Fruit fly (Drosophila melanogaster): ENCODE results near the gene AMPdeam.

DNA sequence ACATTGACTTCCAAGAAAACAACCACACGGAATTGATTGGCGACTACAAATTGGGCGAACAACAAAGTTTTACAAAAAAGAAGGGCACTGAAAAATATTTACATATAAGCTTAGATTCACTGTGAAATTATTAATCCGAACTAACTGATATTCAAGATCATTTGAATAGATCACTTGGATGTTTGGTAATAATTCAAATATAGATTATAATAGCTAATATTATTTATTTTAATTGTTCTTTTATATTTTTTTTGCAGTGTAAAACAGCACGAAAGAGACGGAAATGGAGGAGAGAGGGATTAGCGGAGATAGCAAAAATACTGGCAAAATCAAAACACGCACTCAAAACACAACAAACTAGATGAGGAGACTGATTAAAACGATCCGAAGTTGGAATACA lies 7.4 kb downstream of the AMPdeam start:
- TF ChIP-seq EcR (GFP tag; optimal IDR thresholded peaks at IDR 0.05) = no peak
- no peak for TF ChIP-seq Pif1A (GFP tag; optimal IDR thresholded peaks at IDR 0.05)
- peak; percentile 52; the same call in 1 of the 2 replicates for TF ChIP-seq CG32121 (GFP tag; IDR thresholded peaks at IDR 0.05)
- TF ChIP-seq CG15710 (tag; optimal IDR thresholded peaks at IDR 0.05) = peak; percentile 28
- TF ChIP-seq CG13204 (GFP tag; optimal IDR thresholded peaks at IDR 0.05) = no peak

Data from whole organism, pupa.